Worm (Caenorhabditis elegans): Measurements from ENCODE around the gene srab-18.

DNA sequence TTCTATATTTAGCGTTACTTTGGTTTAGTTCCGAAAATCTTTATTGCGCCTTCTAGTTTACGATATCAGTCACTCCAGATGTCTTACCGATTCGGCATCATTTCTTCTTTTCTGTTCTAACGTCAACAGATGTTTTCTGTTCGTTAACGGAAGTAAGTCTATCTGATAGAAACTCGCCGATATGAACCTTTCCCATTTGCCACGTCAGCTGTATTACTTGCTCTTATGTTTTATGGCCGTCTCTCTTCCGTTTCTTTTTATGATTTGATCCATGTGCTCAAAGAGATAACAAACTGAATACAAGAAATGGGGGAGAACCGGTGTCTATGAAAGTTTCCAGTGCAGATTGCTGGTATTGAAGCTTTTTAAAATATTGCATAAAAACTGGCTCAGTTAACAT, 8.2 kb upstream of the srab-18 start, which contains the start of gene srab-26:
- TF ChIP-seq pha-4 (tag; optimal IDR thresholded peaks at IDR 0.05) = no peak
- TF ChIP-seq ces-1 (GFP tag; optimal IDR thresholded peaks at IDR 0.05) = no peak
- TF ChIP-seq nhr-237 (tag; optimal IDR thresholded peaks at IDR 0.05) = no peak
- TF ChIP-seq nhr-76 (tag; optimal IDR thresholded peaks at IDR 0.05) = no peak
- no peak for TF ChIP-seq ham-2 (GFP tag; optimal IDR thresholded peaks at IDR 0.05)
